Worm (Caenorhabditis elegans) whole organism, L1 larva: ENCODE results near the gene cey-4.

Experiments used
- C16A3.4 ChIP-seq: fragments of 150-350 bp; optimal IDR thresholded peaks from 2 replicates; lab custom pipeline; 2014; ENCODE audit warnings: missing biosample characterization, missing genetic modification characterization
- C34B4.2 ChIP-seq: sonication (generic microtip); optimal IDR thresholded peaks from 2 replicates; lab custom pipeline; 2017; ENCODE audit warnings: mild to moderate bottlenecking, missing genetic modification characterization, missing compliant biosample characterization
- F16B12.6 ChIP-seq: fragments of 150-350 bp; optimal IDR thresholded peaks from 2 replicates; lab custom pipeline; 2014; ENCODE audit warnings: missing biosample characterization, missing genetic modification characterization
- Y116A8C.19 ChIP-seq: sonication (generic microtip); optimal IDR thresholded peaks from 2 replicates; lab custom pipeline; 2016; ENCODE audit warnings: missing compliant biosample characterization, missing genetic modification characterization, borderline replicate concordance
- aha-1 ChIP-seq: fragments of 150-350 bp; optimal IDR thresholded peaks from 2 replicates; lab custom pipeline; 2014; ENCODE audit warnings: missing biosample characterization, missing genetic modification characterization
- aly-2 ChIP-seq: fragments of 150-350 bp; optimal IDR thresholded peaks from 2 replicates; lab custom pipeline; 2014; ENCODE audit warnings: missing biosample characterization, missing genetic modification characterization
- blmp-1 ChIP-seq: fragments of 150-350 bp; optimal IDR thresholded peaks from 2 replicates; lab custom pipeline; 2014; ENCODE audit warnings: missing biosample characterization, missing genetic modification characterization
- ceh-8 ChIP-seq: fragments of 200-800 bp; sonication (Bioruptor generic); optimal IDR thresholded peaks from 2 replicates; lab custom pipeline; 2018; ENCODE audit warnings: mild to moderate bottlenecking, missing genetic modification characterization, moderate library complexity, missing compliant biosample characterization
- ceh-90 ChIP-seq: sonication (generic microtip); optimal IDR thresholded peaks from 2 replicates; lab custom pipeline; 2016; ENCODE audit warnings: missing genetic modification characterization, missing compliant biosample characterization
- ces-1 ChIP-seq: fragments of 150-350 bp; optimal IDR thresholded peaks from 2 replicates; lab custom pipeline; 2014; ENCODE audit warnings: missing biosample characterization, missing genetic modification reagents, missing genetic modification characterization
- dpl-1 ChIP-seq, 3 experiments: fragments of 150-350 bp in 2 of 3; sonication (generic microtip) in 1 of 3; optimal IDR thresholded peaks; 2 replicates each; lab custom pipeline; 2014 to 2017; ENCODE audit warnings: missing biosample characterization in 3 of 3, missing genetic modification characterization in 3 of 3, missing genetic modification reagents in 3 of 3
- efl-3 ChIP-seq: fragments of 200-800 bp; sonication (Bioruptor generic); optimal IDR thresholded peaks from 2 replicates; lab custom pipeline; 2018; ENCODE audit warnings: mild to moderate bottlenecking, missing genetic modification characterization, missing compliant biosample characterization
- egl-13 ChIP-seq: sonication (generic microtip); optimal IDR thresholded peaks from 2 replicates; lab custom pipeline; 2016; ENCODE audit warnings: missing genotype, missing genetic modification reagents, missing genetic modification characterization, missing compliant biosample characterization
- egl-27 ChIP-seq, 2 experiments: fragments of 150-350 bp in 1 of 2; sonication (generic microtip); optimal IDR thresholded peaks; 3 replicates each; lab custom pipeline; 2017 to 2018; ENCODE audit warnings: missing biosample characterization in 2 of 2, missing genetic modification characterization in 2 of 2, missing genetic modification reagents in 2 of 2
- elt-3 ChIP-seq, 6 experiments: fragments of 150-350 bp in 1 of 6; sonication (generic microtip); optimal IDR thresholded peaks; 2 replicates each; lab custom pipeline; 2017 to 2018; ENCODE audit warnings: missing biosample characterization in 6 of 6, missing genetic modification characterization in 6 of 6, inconsistent platforms in 1 of 6
- ets-5 ChIP-seq: fragments of 200-800 bp; sonication (Bioruptor generic); IDR thresholded peaks from 2 replicates; pipeline ENCODE4 v1.3.6; 2022; ENCODE audit warnings: missing genetic modification characterization, missing compliant biosample characterization
- fkh-4 ChIP-seq: sonication (generic microtip); optimal IDR thresholded peaks from 2 replicates; lab custom pipeline; 2016; ENCODE audit warnings: missing compliant biosample characterization, missing genetic modification characterization, borderline replicate concordance
- fkh-8 ChIP-seq: sonication (generic microtip); optimal IDR thresholded peaks from 2 replicates; lab custom pipeline; 2016; ENCODE audit warnings: mild to moderate bottlenecking, missing genetic modification characterization, missing compliant biosample characterization
- hlh-17 ChIP-seq: fragments of 200-800 bp; sonication (Bioruptor generic); optimal IDR thresholded peaks from 2 replicates; lab custom pipeline; 2018; ENCODE audit warnings: missing genetic modification characterization, mild to moderate bottlenecking, missing compliant biosample characterization, moderate library complexity, borderline replicate concordance
- isw-1 ChIP-seq: fragments of 200-800 bp; sonication (Bioruptor generic); IDR thresholded peaks from 2 replicates; pipeline ENCODE4 v1.3.6; 2022; ENCODE audit warnings: missing genetic modification characterization, missing compliant biosample characterization
- jun-1 ChIP-seq: fragments of 150-350 bp; optimal IDR thresholded peaks from 2 replicates; lab custom pipeline; 2014; ENCODE audit warnings: missing biosample characterization, missing genetic modification reagents, missing genetic modification characterization
- lin-13 ChIP-seq: fragments of 150-350 bp; optimal IDR thresholded peaks from 2 replicates; lab custom pipeline; 2014; ENCODE audit warnings: missing biosample characterization, missing genetic modification reagents, missing genetic modification characterization
- lin-15B ChIP-seq: fragments of 150-350 bp; sonication (generic microtip); optimal IDR thresholded peaks from 3 replicates; lab custom pipeline; 2014; ENCODE audit warnings: missing biosample characterization, missing genetic modification characterization
- lin-39 ChIP-seq: fragments of 150-350 bp; optimal IDR thresholded peaks from 2 replicates; lab custom pipeline; 2014; ENCODE audit warnings: missing biosample characterization, missing genetic modification reagents, missing genetic modification characterization
- lsy-2 ChIP-seq, 2 experiments: fragments of 150-350 bp; optimal IDR thresholded peaks; 2 replicates each; lab custom pipeline; 2014; ENCODE audit warnings: missing biosample characterization in 2 of 2, missing genetic modification characterization in 2 of 2
- mab-9 ChIP-seq: fragments of 200-800 bp; sonication (Bioruptor generic); IDR thresholded peaks from 2 replicates; pipeline ENCODE4 v1.3.6; 2022; ENCODE audit warnings: missing genetic modification reagents, missing genetic modification characterization, missing compliant biosample characterization
- mef-2 ChIP-seq: fragments of 150-350 bp; optimal IDR thresholded peaks from 2 replicates; lab custom pipeline; 2014; ENCODE audit warnings: missing biosample characterization, missing genetic modification characterization
- mep-1 ChIP-seq: fragments of 150-350 bp; optimal IDR thresholded peaks from 2 replicates; lab custom pipeline; 2014; ENCODE audit warnings: missing biosample characterization, missing genetic modification characterization
- nhr-11 ChIP-seq: fragments of 150-350 bp; optimal IDR thresholded peaks from 2 replicates; lab custom pipeline; 2014; ENCODE audit warnings: missing biosample characterization, missing genetic modification characterization
- nhr-20 ChIP-seq: sonication (generic microtip); optimal IDR thresholded peaks from 2 replicates; lab custom pipeline; 2016; ENCODE audit warnings: mild to moderate bottlenecking, missing genetic modification characterization, missing compliant biosample characterization
- nhr-237 ChIP-seq: fragments of 150-350 bp; optimal IDR thresholded peaks from 2 replicates; lab custom pipeline; 2014; ENCODE audit warnings: missing biosample characterization, missing genetic modification characterization
- nhr-47 ChIP-seq: sonication (generic microtip); optimal IDR thresholded peaks from 2 replicates; lab custom pipeline; 2016; ENCODE audit warnings: mild to moderate bottlenecking, missing genetic modification characterization, moderate library complexity, missing compliant biosample characterization
- nhr-71 ChIP-seq: sonication (generic microtip); optimal IDR thresholded peaks from 2 replicates; lab custom pipeline; 2016; ENCODE audit warnings: mild to moderate bottlenecking, missing genetic modification characterization, moderate library complexity, missing compliant biosample characterization
- nhr-76 ChIP-seq: sonication (generic microtip); optimal IDR thresholded peaks from 2 replicates; lab custom pipeline; 2017; ENCODE audit warnings: missing biosample characterization, missing genetic modification characterization
- nhr-77 ChIP-seq: fragments of 150-350 bp; optimal IDR thresholded peaks from 2 replicates; lab custom pipeline; 2014; ENCODE audit warnings: missing biosample characterization, missing genetic modification characterization
- nhr-84 ChIP-seq: sonication (generic microtip); optimal IDR thresholded peaks from 2 replicates; lab custom pipeline; 2017; ENCODE audit warnings: missing biosample characterization, missing genetic modification characterization
- nhr-85 ChIP-seq: sonication (generic microtip); peaks from one replicate; lab custom pipeline; 2016; ENCODE audit warnings: missing genetic modification characterization, inconsistent platforms, missing compliant biosample characterization
- pag-3 ChIP-seq: sonication (generic microtip); optimal IDR thresholded peaks from 2 replicates; lab custom pipeline; 2017; ENCODE audit warnings: missing genetic modification characterization, mild to moderate bottlenecking, missing compliant biosample characterization, antibody characterized with exemption, borderline replicate concordance; ENCODE audit not compliant: insufficient read depth
- pqm-1 ChIP-seq: sonication (generic microtip); optimal IDR thresholded peaks from 3 replicates; lab custom pipeline; 2017; ENCODE audit warnings: missing biosample characterization, missing genetic modification characterization
- rnt-1 ChIP-seq: sonication (generic microtip); optimal IDR thresholded peaks from 2 replicates; lab custom pipeline; 2016; ENCODE audit warnings: mild to moderate bottlenecking, missing genetic modification characterization, moderate library complexity, missing compliant biosample characterization
- skn-1 ChIP-seq: fragments of 150-350 bp; optimal IDR thresholded peaks from 2 replicates; lab custom pipeline; 2014; ENCODE audit warnings: missing biosample characterization, missing genetic modification characterization
- snpc-4 ChIP-seq: fragments of 150-350 bp; optimal IDR thresholded peaks from 2 replicates; lab custom pipeline; 2014; ENCODE audit warnings: missing biosample characterization, missing genetic modification characterization
- snu-23 ChIP-seq: sonication (generic microtip); optimal IDR thresholded peaks from 2 replicates; lab custom pipeline; 2016; ENCODE audit warnings: missing genetic modification characterization, missing compliant biosample characterization
- sox-4 ChIP-seq: sonication (generic microtip); optimal IDR thresholded peaks from 2 replicates; lab custom pipeline; 2016; ENCODE audit warnings: missing genetic modification characterization, missing compliant biosample characterization
- swsn-7 ChIP-seq: sonication (generic microtip); optimal IDR thresholded peaks from 2 replicates; lab custom pipeline; 2016; ENCODE audit warnings: missing genetic modification characterization, missing compliant biosample characterization
- tlp-1 ChIP-seq: fragments of 150-350 bp; optimal IDR thresholded peaks from 2 replicates; lab custom pipeline; 2014; ENCODE audit warnings: missing biosample characterization, missing genetic modification characterization
- unc-30 ChIP-seq: sonication (generic microtip); optimal IDR thresholded peaks from 2 replicates; lab custom pipeline; 2017; ENCODE audit warnings: missing biosample characterization, missing genetic modification characterization
- unc-62 ChIP-seq: fragments of 150-350 bp; optimal IDR thresholded peaks from 2 replicates; lab custom pipeline; 2014; ENCODE audit warnings: missing biosample characterization, missing genetic modification reagents, missing genetic modification characterization
- unc-98 ChIP-seq: fragments of 200-800 bp; sonication (Bioruptor generic); IDR thresholded peaks from 2 replicates; pipeline ENCODE4 v1.3.6; 2022; ENCODE audit warnings: missing genetic modification characterization, missing compliant biosample characterization
- vab-15 ChIP-seq: sonication (generic microtip); optimal IDR thresholded peaks from 2 replicates; lab custom pipeline; 2017; ENCODE audit warnings: missing genotype, mild to moderate bottlenecking, missing genetic modification characterization, missing compliant biosample characterization
- zag-1 ChIP-seq: fragments of 150-350 bp; optimal IDR thresholded peaks from 2 replicates; lab custom pipeline; 2014; ENCODE audit warnings: missing biosample characterization, missing genetic modification characterization
- zip-4 ChIP-seq: fragments of 200-800 bp; sonication (Bioruptor generic); optimal IDR thresholded peaks from 2 replicates; lab custom pipeline; 2018; ENCODE audit warnings: mild to moderate bottlenecking, missing genetic modification characterization, moderate library complexity, missing compliant biosample characterization
- ztf-11 ChIP-seq, 2 experiments: sonication (generic microtip); optimal IDR thresholded peaks; 2 replicates each; lab custom pipeline; 2016 to 2017; ENCODE audit warnings: missing genetic modification characterization in 2 of 2, missing biosample characterization in 1 of 2, missing compliant biosample characterization in 1 of 2
- ztf-4 ChIP-seq: fragments of 150-350 bp; optimal IDR thresholded peaks from 2 replicates; lab custom pipeline; 2014; ENCODE audit warnings: missing biosample characterization, missing genetic modification characterization

cey-4 gene

DNA sequence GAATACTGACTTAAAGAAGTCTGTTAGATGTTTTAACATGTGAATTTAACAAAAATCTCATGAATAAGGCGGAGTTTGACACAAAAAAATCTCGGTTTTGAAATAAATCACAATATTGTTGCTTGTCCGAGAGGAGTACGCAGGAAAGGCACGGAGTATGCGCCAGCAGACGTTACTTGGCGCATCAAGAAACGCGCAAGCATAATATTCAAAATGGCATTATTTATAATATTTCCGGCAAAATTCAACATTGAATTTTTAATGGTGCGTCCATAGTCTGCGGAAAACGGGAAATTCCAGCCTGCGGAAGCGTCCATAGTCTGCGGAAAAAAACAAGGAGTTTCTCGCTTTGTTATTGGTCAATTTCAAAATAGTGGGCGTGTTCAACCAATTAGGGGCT lies 23.6 kb downstream of the cey-4 start, which contains the start of gene pde-12 (continued):
- TF ChIP-seq ztf-11 (tag; optimal IDR thresholded peaks at IDR 0.05; lab: Kevin White, UChicago) (peak in 1 of 2 experiments; percentile 72), ets-5 (GFP tag; lab: Robert Waterston, UW) (no peak), Y116A8C.19 (tag; lab: Kevin White, UChicago) (no peak), fkh-4 (tag; lab: Kevin White, UChicago) (peak; percentile 43), elt-3 (tag; optimal IDR thresholded peaks at IDR 0.05; lab: Kevin White, UChicago) (peak in 2 of 6 experiments; percentile 36 to 72), unc-98 (GFP tag; lab: Robert Waterston, UW) (no peak), ztf-4 (tag; lab: Kevin White, UChicago) (peak; percentile 72), F16B12.6 (tag; lab: Kevin White, UChicago) (peak; percentile 70), sox-4 (tag; lab: Kevin White, UChicago) (peak; percentile 76), isw-1 (GFP tag; lab: Robert Waterston, UW) (peak; percentile 86), tlp-1 (no peak), mab-9 (GFP tag; lab: Robert Waterston, UW) (peak; percentile 77), ceh-8 (GFP tag; lab: Kevin White, UChicago) (no peak), nhr-84 (no peak), nhr-237 (tag; lab: Kevin White, UChicago) (peak; percentile 13), snpc-4 (tag; lab: Kevin White, UChicago) (peak; percentile 82), egl-13 (tag; lab: Kevin White, UChicago) (peak; percentile 88), egl-27 (tag; optimal IDR thresholded peaks at IDR 0.05; lab: Kevin White, UChicago) (no peak), jun-1 (peak; percentile 77), zip-4 (GFP tag; lab: Kevin White, UChicago) (no peak), nhr-20 (tag; lab: Kevin White, UChicago) (peak; percentile 91), skn-1 (tag; lab: Kevin White, UChicago) (peak; percentile 64), rnt-1 (tag; lab: Kevin White, UChicago) (peak; percentile 95), pag-3 (tag; lab: Kevin White, UChicago) (no peak), blmp-1 (tag; lab: Kevin White, UChicago) (peak; percentile 71), nhr-85 (peak; percentile 93), aly-2 (tag; lab: Kevin White, UChicago) (peak; percentile 60), pqm-1 (tag; lab: Kevin White, UChicago) (no peak), nhr-71 (tag; lab: Kevin White, UChicago) (peak; percentile 95), nhr-77 (tag; lab: Kevin White, UChicago) (peak; percentile 83), unc-30 (tag; lab: Kevin White, UChicago) (no peak), lsy-2 (tag; optimal IDR thresholded peaks at IDR 0.05; lab: Kevin White, UChicago) (peak; percentile 91 to 92), unc-62 (GFP tag; lab: Kevin White, UChicago) (no peak), swsn-7 (tag; lab: Kevin White, UChicago) (peak; percentile 93), C34B4.2 (tag; lab: Kevin White, UChicago) (no peak), ces-1 (no peak), fkh-8 (tag; lab: Kevin White, UChicago) (peak; percentile 84), vab-15 (tag; lab: Kevin White, UChicago) (no peak), lin-13 (GFP tag; lab: Kevin White, UChicago) (peak; percentile 80), efl-3 (peak; percentile 47), lin-39 (tag; lab: Kevin White, UChicago) (peak; percentile 87), C16A3.4 (tag; lab: Kevin White, UChicago) (peak; percentile 82), mep-1 (tag; lab: Kevin White, UChicago) (peak; percentile 94), snu-23 (GFP tag; lab: Kevin White, UChicago) (peak; percentile 95), mef-2 (tag; lab: Kevin White, UChicago) (no peak), lin-15B (tag; lab: Kevin White, UChicago) (peak; percentile 81), nhr-47 (tag; lab: Kevin White, UChicago) (peak; percentile 96), zag-1 (no peak), nhr-76 (tag; lab: Kevin White, UChicago) (peak; percentile 27), aha-1 (peak; percentile 77), hlh-17 (GFP tag; lab: Kevin White, UChicago) (no peak), dpl-1 (GFP tag; optimal IDR thresholded peaks at IDR 0.05; lab: Kevin White, UChicago) (peak; percentile 77 to 88 (median 87)), nhr-11 (peak; percentile 62), ceh-90 (tag; lab: Kevin White, UChicago) (no peak)
